Fruit fly (Drosophila melanogaster) whole organism, prepupa: ENCODE results near the gene RanGAP.

Experiments
- CG10631 ChIP-seq: fragments of 200-800 bp; sonication (Bioruptor generic); optimal IDR thresholded peaks from 2 replicates; lab custom pipeline; 2016; ENCODE audit warnings: missing biosample characterization, missing genetic modification characterization
- CG10669 ChIP-seq: fragments of 200-800 bp; sonication (Bioruptor generic); optimal IDR thresholded peaks from 3 replicates; lab custom pipeline; 2018; ENCODE audit warnings: missing biosample characterization, mild to moderate bottlenecking, missing genetic modification characterization, moderate library complexity
- CG11294 ChIP-seq: fragments of 200-800 bp; sonication (Bioruptor generic); IDR thresholded peaks from 2 replicates; pipeline ENCODE4 v1.3.6; 2022; ENCODE audit warnings: missing biosample characterization, missing genetic modification characterization
- CG11902 ChIP-seq: fragments of 200-800 bp; sonication (Bioruptor generic); optimal IDR thresholded peaks from 3 replicates; lab custom pipeline; 2016; ENCODE audit warnings: missing biosample characterization, missing genetic modification characterization
- CG15336 ChIP-seq: fragments of 200-800 bp; sonication (Bioruptor generic); IDR thresholded peaks from 2 replicates; pipeline ENCODE4 v1.3.6; 2022; ENCODE audit warnings: missing biosample characterization, missing genetic modification characterization
- CG16779 ChIP-seq: fragments of 200-800 bp; sonication (Bioruptor generic); optimal IDR thresholded peaks from 3 replicates; lab custom pipeline; 2017; ENCODE audit warnings: missing biosample characterization, mild to moderate bottlenecking, missing genetic modification characterization
- CG3032 ChIP-seq: fragments of 200-800 bp; optimal IDR thresholded peaks from 2 replicates; lab custom pipeline; 2019; ENCODE audit warnings: missing biosample characterization, mild to moderate bottlenecking, missing genetic modification characterization, moderate library complexity
- CG31627 ChIP-seq: fragments of 200-800 bp; sonication (Bioruptor generic); optimal IDR thresholded peaks from 3 replicates; lab custom pipeline; 2016; ENCODE audit warnings: missing biosample characterization, missing genetic modification characterization
- CG32006 ChIP-seq: fragments of 200-800 bp; sonication (Bioruptor generic); optimal IDR thresholded peaks from 3 replicates; lab custom pipeline; 2017; ENCODE audit warnings: missing biosample characterization, mild to moderate bottlenecking, missing genetic modification characterization
- CG34406 ChIP-seq: fragments of 200-800 bp; sonication (Bioruptor generic); optimal IDR thresholded peaks from 3 replicates; lab custom pipeline; 2016; ENCODE audit warnings: missing biosample characterization, missing genetic modification characterization
- CG6276 ChIP-seq: fragments of 200-800 bp; sonication (Bioruptor generic); optimal IDR thresholded peaks from 2 replicates; lab custom pipeline; 2017; ENCODE audit warnings: missing biosample characterization, mild to moderate bottlenecking, missing genetic modification characterization
- CG6792 ChIP-seq: fragments of 200-800 bp; sonication (Bioruptor generic); optimal IDR thresholded peaks from 3 replicates; lab custom pipeline; 2016; ENCODE audit warnings: missing biosample characterization, missing genetic modification characterization
- CG7368 ChIP-seq: fragments of 200-800 bp; sonication (Bioruptor generic); optimal IDR thresholded peaks from 3 replicates; lab custom pipeline; 2016; ENCODE audit warnings: missing biosample characterization, missing genetic modification characterization
- CG8119 ChIP-seq: fragments of 200-800 bp; sonication (Bioruptor generic); IDR thresholded peaks from 3 replicates; pipeline ENCODE4 v1.3.6; 2022; ENCODE audit warnings: missing biosample characterization, missing genetic modification characterization
- CG8319 ChIP-seq: fragments of 200-800 bp; sonication (Bioruptor generic); optimal IDR thresholded peaks from 3 replicates; lab custom pipeline; 2016; ENCODE audit warnings: missing biosample characterization, missing genetic modification characterization
- CG8632 ChIP-seq: fragments of 200-800 bp; sonication (Bioruptor generic); optimal IDR thresholded peaks from 3 replicates; lab custom pipeline; 2016; ENCODE audit warnings: missing biosample characterization, missing genetic modification characterization
- Ets96B ChIP-seq: fragments of 200-800 bp; optimal IDR thresholded peaks from 2 replicates; lab custom pipeline; 2019; ENCODE audit warnings: missing biosample characterization, mild to moderate bottlenecking, missing genetic modification characterization, moderate library complexity
- Hr38 ChIP-seq: sonication (Bioruptor generic); optimal IDR thresholded peaks from 2 replicates; lab custom pipeline; 2016; ENCODE audit warnings: missing biosample characterization, missing genetic modification characterization
- Hr39 ChIP-seq: fragments of 200-800 bp; sonication (Bioruptor generic); optimal IDR thresholded peaks from 2 replicates; lab custom pipeline; 2016; ENCODE audit warnings: missing biosample characterization, missing genetic modification characterization
- Hr4 ChIP-seq: fragments of 200-800 bp; sonication (Bioruptor generic); optimal IDR thresholded peaks from 3 replicates; lab custom pipeline; 2016; ENCODE audit warnings: missing biosample characterization, missing genetic modification characterization
- Lpt ChIP-seq: fragments of 200-800 bp; sonication (Bioruptor generic); optimal IDR thresholded peaks from 3 replicates; lab custom pipeline; 2016; ENCODE audit warnings: missing biosample characterization, missing genetic modification characterization
- Met ChIP-seq: fragments of 200-800 bp; sonication (Bioruptor generic); optimal IDR thresholded peaks from 3 replicates; lab custom pipeline; 2016; ENCODE audit warnings: missing biosample characterization, missing genetic modification characterization
- OdsH ChIP-seq: fragments of 200-800 bp; sonication (Bioruptor generic); optimal IDR thresholded peaks from 3 replicates; lab custom pipeline; 2016; ENCODE audit warnings: missing biosample characterization, missing genetic modification characterization
- Smox ChIP-seq: fragments of 200-800 bp; sonication (Bioruptor generic); optimal IDR thresholded peaks from 3 replicates; lab custom pipeline; 2016; ENCODE audit warnings: missing biosample characterization, missing genetic modification characterization
- Sox102F ChIP-seq: fragments of 200-800 bp; sonication (Bioruptor generic); optimal IDR thresholded peaks from 2 replicates; lab custom pipeline; 2016; ENCODE audit warnings: missing biosample characterization, mild to moderate bottlenecking, missing genetic modification characterization
- Sox14 ChIP-seq: fragments of 200-800 bp; sonication (Bioruptor generic); optimal IDR thresholded peaks from 3 replicates; lab custom pipeline; 2016; ENCODE audit warnings: missing biosample characterization, missing genetic modification characterization
- Sox15 ChIP-seq: fragments of 200-800 bp; sonication (Bioruptor generic); optimal IDR thresholded peaks from 3 replicates; lab custom pipeline; 2016; ENCODE audit warnings: missing biosample characterization, missing genetic modification characterization
- achi ChIP-seq: fragments of 200-800 bp; sonication (Bioruptor generic); optimal IDR thresholded peaks from 3 replicates; lab custom pipeline; 2016; ENCODE audit warnings: missing biosample characterization, missing genetic modification characterization
- dac ChIP-seq: fragments of 200-800 bp; sonication (Bioruptor generic); optimal IDR thresholded peaks from 2 replicates; lab custom pipeline; 2017; ENCODE audit warnings: missing biosample characterization, mild to moderate bottlenecking, missing genetic modification characterization
- eg ChIP-seq: fragments of 200-800 bp; sonication (Bioruptor generic); IDR thresholded peaks from 3 replicates; pipeline ENCODE4 v1.3.6; 2022; ENCODE audit warnings: missing biosample characterization, missing genetic modification characterization
- fd59A ChIP-seq: fragments of 200-800 bp; sonication (Bioruptor generic); optimal IDR thresholded peaks from 2 replicates; lab custom pipeline; 2017; ENCODE audit warnings: missing biosample characterization, mild to moderate bottlenecking, missing genetic modification characterization, missing genetic modification reagents
- fd85E ChIP-seq: fragments of 200-800 bp; sonication (Bioruptor generic); optimal IDR thresholded peaks from 3 replicates; lab custom pipeline; 2016; ENCODE audit warnings: missing biosample characterization, missing genetic modification characterization
- pdm3 ChIP-seq: fragments of 200-800 bp; sonication (Bioruptor generic); optimal IDR thresholded peaks from 3 replicates; lab custom pipeline; 2016; ENCODE audit warnings: missing biosample characterization, missing genetic modification characterization
- salr ChIP-seq, 2 experiments: fragments of 200-800 bp; sonication (Bioruptor generic); optimal IDR thresholded peaks; 3 replicates each; lab custom pipeline; 2016 to 2018; ENCODE audit warnings: missing biosample characterization in 2 of 2, missing genetic modification characterization in 2 of 2, mild to moderate bottlenecking in 1 of 2
- spab ChIP-seq: fragments of 200-800 bp; sonication (Bioruptor generic); optimal IDR thresholded peaks from 2 replicates; lab custom pipeline; 2017; ENCODE audit warnings: missing biosample characterization, mild to moderate bottlenecking, missing genetic modification characterization, missing genetic modification reagents
- ss ChIP-seq, 2 experiments: fragments of 200-800 bp; sonication (Bioruptor generic); optimal IDR thresholded peaks; 2 replicates in 1 of 2; 3 replicates in 1 of 2; lab custom pipeline; 2017 to 2018; ENCODE audit warnings: mild to moderate bottlenecking in 2 of 2, missing biosample characterization in 2 of 2, missing genetic modification characterization in 2 of 2, moderate library complexity in 1 of 2
- svp ChIP-seq: fragments of 200-800 bp; sonication (Bioruptor generic); peaks from one replicate; lab custom pipeline; 2016; ENCODE audit warnings: missing biosample characterization, missing genetic modification characterization
- topi ChIP-seq: fragments of 200-800 bp; sonication (Bioruptor generic); optimal IDR thresholded peaks from 3 replicates; lab custom pipeline; 2016; ENCODE audit warnings: missing biosample characterization, missing genetic modification characterization
- vri ChIP-seq: fragments of 200-800 bp; sonication (Bioruptor generic); optimal IDR thresholded peaks from 3 replicates; lab custom pipeline; 2016; ENCODE audit warnings: missing biosample characterization, mild to moderate bottlenecking, missing genetic modification characterization

RanGAP gene

DNA sequence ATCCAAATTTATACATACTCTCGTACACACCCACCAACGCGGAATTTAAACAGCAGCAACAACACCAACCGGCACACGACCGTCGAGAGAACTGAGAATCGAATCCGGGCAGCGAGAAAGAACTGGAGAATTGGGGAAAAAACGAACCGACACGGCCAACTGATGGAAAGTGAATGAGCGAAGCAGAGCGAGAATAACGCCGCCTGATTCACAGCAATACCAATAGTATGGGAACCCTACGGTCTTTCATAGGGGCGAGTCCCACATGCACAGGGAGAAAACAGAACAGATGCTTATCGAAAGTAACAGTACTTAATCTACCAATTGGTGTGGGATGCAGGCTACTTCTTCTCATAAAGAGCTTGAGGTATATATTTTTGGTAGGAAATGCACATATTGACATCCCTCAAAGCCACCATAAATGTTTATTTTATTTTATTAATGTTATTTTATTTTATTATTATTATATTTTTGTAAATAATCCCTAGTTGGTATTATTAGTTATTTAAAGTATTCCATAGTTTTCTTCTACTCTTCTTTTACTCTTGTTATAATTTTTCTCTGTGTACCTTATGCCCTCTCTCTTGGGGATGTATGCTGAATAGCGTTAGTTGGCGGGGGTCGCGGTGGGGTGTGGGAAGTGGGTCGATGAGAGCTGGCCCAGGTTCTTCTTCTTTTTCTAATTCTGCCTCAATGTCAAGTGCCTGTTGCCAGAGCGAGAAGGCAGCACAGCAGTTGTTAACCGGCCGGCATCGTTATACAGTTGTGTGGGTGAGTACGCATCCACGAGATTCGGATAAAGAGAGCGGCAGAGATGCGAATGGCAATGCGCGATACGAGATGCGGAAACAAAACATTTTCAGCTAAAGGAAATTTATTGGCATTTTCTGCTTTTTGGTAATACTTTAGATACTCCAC lies 43.2 kb upstream of the RanGAP start, which contains the start of gene CG17544 (continued):
- TF ChIP-seq CG11902 (GFP tag; lab: Kevin White, UChicago) (peak; percentile 28), CG34406 (GFP tag; lab: Kevin White, UChicago) (peak; percentile 81), achi (GFP tag; lab: Kevin White, UChicago) (peak; percentile 84), dac (GFP tag; lab: Kevin White, UChicago) (peak; percentile 2), fd59A (GFP tag; lab: Kevin White, UChicago) (peak; percentile 28), OdsH (GFP tag; lab: Kevin White, UChicago) (peak; percentile 82), CG10669 (peak; percentile 71), fd85E (peak; percentile 5), Smox (GFP tag; lab: Kevin White, UChicago) (peak; percentile 18), Met (GFP tag; lab: Kevin White, UChicago) (peak; percentile 69), vri (GFP tag; lab: Kevin White, UChicago) (peak; percentile 50), CG10631 (GFP tag; lab: Kevin White, UChicago) (peak; percentile 90), Hr4 (GFP tag; lab: Kevin White, UChicago) (peak; percentile 42), Hr38 (GFP tag; lab: Kevin White, UChicago) (no peak), pdm3 (GFP tag; lab: Kevin White, UChicago) (peak; percentile 54), CG31627 (peak; percentile 56), Sox14 (GFP tag; lab: Kevin White, UChicago) (peak; percentile 40), salr (GFP tag; optimal IDR thresholded peaks at IDR 0.05; lab: Kevin White, UChicago) (peak; percentile 33 to 81), CG8119 (GFP tag; lab: Robert Waterston, UW) (peak; percentile 64; the same call in 2 of the 3 replicates), Ets96B (tag; lab: Kevin White, UChicago) (peak; percentile 81), CG7368 (GFP tag; lab: Kevin White, UChicago) (peak; percentile 24), topi (GFP tag; lab: Kevin White, UChicago) (peak; percentile 22), CG11294 (GFP tag; lab: Robert Waterston, UW) (peak; percentile 49; the same call in 1 of the 2 replicates), ss (GFP tag; optimal IDR thresholded peaks at IDR 0.05; lab: Kevin White, UChicago) (peak; percentile 75 to 77), svp (GFP tag; lab: Kevin White, UChicago) (peak; percentile 72), CG8319 (GFP tag; lab: Kevin White, UChicago) (peak; percentile 25), CG3032 (tag; lab: Kevin White, UChicago) (peak; percentile 84), CG6792 (GFP tag; lab: Kevin White, UChicago) (peak; percentile 67), CG16779 (tag; lab: Kevin White, UChicago) (peak; percentile 79), Sox15 (peak; percentile 66), CG8632 (GFP tag; lab: Kevin White, UChicago) (peak; percentile 83), CG6276 (GFP tag; lab: Kevin White, UChicago) (peak; percentile 73), CG32006 (GFP tag; lab: Kevin White, UChicago) (peak; percentile 90), Hr39 (GFP tag; lab: Kevin White, UChicago) (peak; percentile 52), spab (peak; percentile 77), Sox102F (peak; percentile 38)

DNA sequence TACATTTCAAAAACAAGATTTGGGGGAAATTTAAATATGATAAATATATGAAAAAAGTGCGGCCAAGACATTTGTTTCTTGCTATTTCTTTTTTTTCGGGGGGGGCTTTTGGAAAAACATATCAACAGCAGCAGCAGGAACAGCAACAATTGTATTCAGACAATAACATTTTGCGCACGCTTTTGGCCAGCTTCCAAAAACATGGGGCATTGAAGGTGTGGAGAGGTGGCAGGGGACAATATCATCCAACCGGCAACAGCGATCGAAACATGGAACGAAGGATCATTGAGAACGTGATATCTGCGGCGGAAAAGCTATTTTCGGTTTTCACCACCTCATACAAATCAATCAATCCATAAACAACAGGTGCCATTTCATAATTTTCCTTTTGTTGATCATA lies 39.8 kb upstream of the RanGAP start:
- TF ChIP-seq eg (GFP tag; lab: Robert Waterston, UW), result no peak
- TF ChIP-seq Hr38 (GFP tag; lab: Kevin White, UChicago), result no peak
- no peak for TF ChIP-seq CG15336 (GFP tag; lab: Robert Waterston, UW)
- TF ChIP-seq Lpt (GFP tag; lab: Kevin White, UChicago), result no peak
